Worm (Caenorhabditis elegans) whole organism, early embryonic: Measurements from ENCODE around the gene F56C9.8.

ENCODE experiments used
- B0310.2 ChIP-seq: sonication (generic microtip); optimal IDR thresholded peaks from 2 replicates; lab custom pipeline; 2016; ENCODE audit warnings: mild to moderate bottlenecking, missing genetic modification characterization, missing compliant biosample characterization
- F13C5.2 ChIP-seq: sonication (generic microtip); optimal IDR thresholded peaks from 2 replicates; lab custom pipeline; 2017; ENCODE audit warnings: mild to moderate bottlenecking, missing genetic modification characterization, inconsistent platforms, missing compliant biosample characterization
- aly-1 ChIP-seq: sonication (generic microtip); optimal IDR thresholded peaks from 2 replicates; lab custom pipeline; 2016; ENCODE audit warnings: missing genetic modification characterization, missing compliant biosample characterization
- ama-1 ChIP-seq: fragments of 150-350 bp; optimal IDR thresholded peaks from 2 replicates; lab custom pipeline; 2014
- ceh-13 ChIP-seq: fragments of 200-800 bp; sonication (Bioruptor generic); optimal IDR thresholded peaks from 2 replicates; lab custom pipeline; 2018; ENCODE audit warnings: mild to moderate bottlenecking, missing genetic modification characterization, missing compliant biosample characterization
- ceh-36 ChIP-seq: sonication (generic microtip); optimal IDR thresholded peaks from 2 replicates; lab custom pipeline; 2016; ENCODE audit warnings: missing genetic modification characterization, inconsistent platforms, missing compliant biosample characterization
- flt-1 ChIP-seq: fragments of 200-800 bp; sonication (Bioruptor generic); IDR thresholded peaks from 2 replicates; pipeline ENCODE4 v1.3.6; 2022; ENCODE audit warnings: missing genetic modification characterization, missing compliant biosample characterization
- hmbx-1 ChIP-seq: sonication (generic microtip); optimal IDR thresholded peaks from 2 replicates; lab custom pipeline; 2016; ENCODE audit warnings: mild to moderate bottlenecking, missing genetic modification characterization, missing compliant biosample characterization
- hmg-4 ChIP-seq: fragments of 200-800 bp; sonication (Bioruptor generic); optimal IDR thresholded peaks from 2 replicates; lab custom pipeline; 2018; ENCODE audit warnings: mild to moderate bottlenecking, missing genetic modification characterization, missing compliant biosample characterization
- hnd-1 ChIP-seq: sonication (generic microtip); optimal IDR thresholded peaks from 2 replicates; lab custom pipeline; 2016; ENCODE audit warnings: missing genetic modification characterization, missing compliant biosample characterization
- pes-1 ChIP-seq: fragments of 200-800 bp; sonication (Bioruptor generic); IDR thresholded peaks from 2 replicates; pipeline ENCODE4 v1.3.6; 2022; ENCODE audit warnings: missing genetic modification reagents, missing genetic modification characterization, missing compliant biosample characterization
- tbx-37 ChIP-seq: fragments of 200-800 bp; sonication (Bioruptor generic); conservative IDR thresholded peaks from 2 replicates; pipeline ENCODE4 v1.3.6; 2022; ENCODE audit warnings: missing genetic modification reagents, missing genetic modification characterization, missing compliant biosample characterization

- TF ChIP-seq ceh-13 (GFP tag; lab: Kevin White, UChicago): no peak
- TF ChIP-seq hnd-1 (tag; lab: Kevin White, UChicago): no peak
- no peak for TF ChIP-seq hmg-4 (GFP tag; lab: Kevin White, UChicago)
- TF ChIP-seq ama-1: no peak
- TF ChIP-seq ceh-36 (tag; lab: Kevin White, UChicago): no peak
- TF ChIP-seq pes-1 (GFP tag; lab: Robert Waterston, UW): no peak
- no peak for TF ChIP-seq flt-1 (GFP tag; lab: Robert Waterston, UW)
- TF ChIP-seq hmbx-1: no peak
- TF ChIP-seq F13C5.2 (tag; lab: Kevin White, UChicago): no peak
- TF ChIP-seq B0310.2 (tag; lab: Kevin White, UChicago): no peak
- no peak for TF ChIP-seq aly-1
- no peak for TF ChIP-seq tbx-37
Measured at ce11 chrIII:7308600-7309109, 10.7 kb downstream of the F56C9.8 start, which contains the start of gene acbp-4.
